Worm (Caenorhabditis elegans) whole organism, L4 larva: Measurements from ENCODE around the gene rpoa-12.

ENCODE experiments used
- F10B5.3 ChIP-seq: sonication (generic microtip); optimal IDR thresholded peaks from 2 replicates; lab custom pipeline; 2016; ENCODE audit warnings: mild to moderate bottlenecking, missing genetic modification characterization, missing compliant biosample characterization
- F37D6.2 ChIP-seq: sonication (generic microtip); optimal IDR thresholded peaks from 2 replicates; lab custom pipeline; 2016; ENCODE audit warnings: mild to moderate bottlenecking, missing genetic modification characterization, missing compliant biosample characterization
- F49E8.2 ChIP-seq: sonication (generic microtip); optimal IDR thresholded peaks from 2 replicates; lab custom pipeline; 2016; ENCODE audit warnings: missing compliant biosample characterization, mild to moderate bottlenecking, missing genetic modification characterization, borderline replicate concordance
- T26A8.4 ChIP-seq: fragments of 200-800 bp; sonication (Bioruptor generic); IDR thresholded peaks from 2 replicates; pipeline ENCODE4 v1.3.6; 2022; ENCODE audit warnings: missing genetic modification characterization, missing compliant biosample characterization
- ZK337.2 ChIP-seq: fragments of 200-800 bp; sonication (Bioruptor generic); IDR thresholded peaks from 2 replicates; pipeline ENCODE4 v1.3.6; 2022; ENCODE audit warnings: missing genetic modification reagents, missing genetic modification characterization, missing compliant biosample characterization
- aha-1 ChIP-seq: fragments of 150-350 bp; peaks from one replicate; lab custom pipeline; 2014; ENCODE audit warnings: missing biosample characterization, missing genetic modification characterization
- ama-1 ChIP-seq: fragments of 150-350 bp; optimal IDR thresholded peaks from 2 replicates; lab custom pipeline; 2014; ENCODE audit warnings: inconsistent platforms, mixed read lengths
- ceh-20 ChIP-seq: fragments of 200-800 bp; sonication (Bioruptor generic); IDR thresholded peaks from 2 replicates; pipeline ENCODE4 v1.3.6; 2022; ENCODE audit warnings: missing genetic modification reagents, missing genetic modification characterization, missing compliant biosample characterization
- ceh-32 ChIP-seq: sonication (generic microtip); optimal IDR thresholded peaks from 2 replicates; lab custom pipeline; 2016; ENCODE audit warnings: mild to moderate bottlenecking, missing genetic modification characterization, missing compliant biosample characterization; ENCODE audit not compliant: poor library complexity
- ceh-62 ChIP-seq: sonication (generic microtip); optimal IDR thresholded peaks from 2 replicates; lab custom pipeline; 2017; ENCODE audit warnings: missing biosample characterization, missing genetic modification characterization
- ceh-82 ChIP-seq: sonication (generic microtip); optimal IDR thresholded peaks from 2 replicates; lab custom pipeline; 2017; ENCODE audit warnings: missing biosample characterization, missing genetic modification characterization
- cey-2 ChIP-seq: sonication (generic microtip); optimal IDR thresholded peaks from 3 replicates; lab custom pipeline; 2017; ENCODE audit warnings: missing genetic modification characterization, mild to moderate bottlenecking, missing compliant biosample characterization, antibody characterized with exemption, borderline replicate concordance; ENCODE audit not compliant: insufficient read depth
- daf-16 ChIP-seq, 3 experiments: sonication (generic microtip); optimal IDR thresholded peaks; 2 replicates each; lab custom pipeline; 2016 to 2017; ENCODE audit warnings: missing genetic modification characterization in 3 of 3, missing genetic modification reagents in 3 of 3, mild to moderate bottlenecking in 2 of 3, missing compliant biosample characterization in 2 of 3, missing biosample characterization in 1 of 3, moderate library complexity in 1 of 3
- daf-19 ChIP-seq: fragments of 200-800 bp; sonication (Bioruptor generic); conservative IDR thresholded peaks from 2 replicates; pipeline ENCODE4 v1.3.6; 2022; ENCODE audit warnings: missing genetic modification characterization, missing compliant biosample characterization
- daf-8 ChIP-seq: fragments of 200-800 bp; sonication (Bioruptor generic); IDR thresholded peaks from 2 replicates; pipeline ENCODE4 v1.3.6; 2022; ENCODE audit warnings: missing genetic modification characterization, missing compliant biosample characterization
- dmd-6 ChIP-seq: fragments of 200-800 bp; sonication (Bioruptor generic); IDR thresholded peaks from 2 replicates; pipeline ENCODE4 v1.3.6; 2022; ENCODE audit warnings: missing genetic modification reagents, missing genetic modification characterization, missing compliant biosample characterization
- dmd-8 ChIP-seq: fragments of 200-800 bp; sonication (Bioruptor generic); IDR thresholded peaks from 2 replicates; pipeline ENCODE4 v1.3.6; 2022; ENCODE audit warnings: missing genetic modification characterization, missing compliant biosample characterization
- dpl-1 ChIP-seq: fragments of 150-350 bp; optimal IDR thresholded peaks from 2 replicates; lab custom pipeline; 2014; ENCODE audit warnings: missing biosample characterization, missing genetic modification reagents, missing genetic modification characterization
- gei-8 ChIP-seq: fragments of 200-800 bp; sonication (Bioruptor generic); optimal IDR thresholded peaks from 2 replicates; lab custom pipeline; 2018; ENCODE audit warnings: mild to moderate bottlenecking, missing genetic modification characterization, missing compliant biosample characterization
- hif-1 ChIP-seq, 2 experiments: sonication (generic microtip); optimal IDR thresholded peaks; 2 replicates each; lab custom pipeline; 2016 to 2017; ENCODE audit warnings: missing compliant biosample characterization in 2 of 2, missing genetic modification characterization in 2 of 2, missing genetic modification reagents in 2 of 2, missing genotype in 2 of 2, mild to moderate bottlenecking in 1 of 2
- hlh-11 ChIP-seq: fragments of 200-800 bp; sonication (Bioruptor generic); optimal IDR thresholded peaks from 2 replicates; lab custom pipeline; 2018; ENCODE audit warnings: mild to moderate bottlenecking, missing genetic modification characterization, missing compliant biosample characterization
- lin-15B ChIP-seq: fragments of 150-350 bp; sonication (generic microtip); optimal IDR thresholded peaks from 3 replicates; lab custom pipeline; 2014; ENCODE audit warnings: missing biosample characterization, missing genetic modification characterization
- lin-38 ChIP-seq: fragments of 200-800 bp; sonication (Bioruptor generic); IDR thresholded peaks from 2 replicates; pipeline ENCODE4 v1.3.6; 2022; ENCODE audit warnings: missing genetic modification reagents, missing genetic modification characterization, missing compliant biosample characterization
- lin-39 ChIP-seq: fragments of 150-350 bp; optimal IDR thresholded peaks from 2 replicates; lab custom pipeline; 2014; ENCODE audit warnings: missing biosample characterization, missing genetic modification reagents, missing genetic modification characterization
- lsy-2 ChIP-seq, 2 experiments: fragments of 150-350 bp in 1 of 2; sonication (generic microtip) in 1 of 2; optimal IDR thresholded peaks; 2 replicates each; lab custom pipeline; 2014 to 2017; ENCODE audit warnings: missing biosample characterization in 2 of 2, missing genetic modification characterization in 2 of 2
- mes-2 ChIP-seq: sonication (generic microtip); optimal IDR thresholded peaks from 2 replicates; lab custom pipeline; 2016; ENCODE audit warnings: missing genotype, mild to moderate bottlenecking, missing genetic modification characterization, missing compliant biosample characterization; ENCODE audit not compliant: poor library complexity, severe bottlenecking
- nhr-102 ChIP-seq: sonication (generic microtip); optimal IDR thresholded peaks from 2 replicates; lab custom pipeline; 2016; ENCODE audit warnings: mild to moderate bottlenecking, missing genetic modification characterization, moderate library complexity, missing compliant biosample characterization
- nhr-111 ChIP-seq: fragments of 200-800 bp; sonication (Bioruptor generic); optimal IDR thresholded peaks from 2 replicates; lab custom pipeline; 2018; ENCODE audit warnings: mild to moderate bottlenecking, missing genetic modification characterization, missing compliant biosample characterization
- nhr-25 ChIP-seq: sonication (generic microtip); optimal IDR thresholded peaks from 2 replicates; lab custom pipeline; 2017; ENCODE audit warnings: missing genetic modification characterization, mild to moderate bottlenecking, missing compliant biosample characterization, antibody characterized with exemption, moderate library complexity, borderline replicate concordance; ENCODE audit not compliant: insufficient read depth
- nhr-28 ChIP-seq: fragments of 150-350 bp; optimal IDR thresholded peaks from 2 replicates; lab custom pipeline; 2014; ENCODE audit warnings: missing biosample characterization, missing genetic modification characterization
- nhr-48 ChIP-seq: sonication (generic microtip); optimal IDR thresholded peaks from 2 replicates; lab custom pipeline; 2016; ENCODE audit warnings: mild to moderate bottlenecking, missing genetic modification characterization, missing compliant biosample characterization
- nhr-6 ChIP-seq: fragments of 150-350 bp; optimal IDR thresholded peaks from 2 replicates; lab custom pipeline; 2014; ENCODE audit warnings: missing biosample characterization, missing genetic modification characterization
- pha-4 ChIP-seq, 2 experiments: fragments of 150-350 bp in 1 of 2; fragments of 200-800 bp in 1 of 2; sonication (Bioruptor generic) in 1 of 2; IDR thresholded peaks in 1 of 2; optimal IDR thresholded peaks in 1 of 2; 2 replicates each; pipeline versions ENCODE4 v1.3.6 to Lab custom; 2014 to 2022; ENCODE audit warnings: missing genetic modification characterization in 2 of 2, missing genetic modification reagents in 2 of 2, missing biosample characterization in 1 of 2, missing compliant biosample characterization in 1 of 2
- pqm-1 ChIP-seq: sonication (generic microtip); optimal IDR thresholded peaks from 2 replicates; lab custom pipeline; 2017; ENCODE audit warnings: missing biosample characterization, missing genetic modification characterization
- rbr-2 ChIP-seq: sonication (generic microtip); optimal IDR thresholded peaks from 2 replicates; lab custom pipeline; 2016; ENCODE audit warnings: missing genotype, missing genetic modification characterization, missing compliant biosample characterization
- spr-1 ChIP-seq: sonication (generic microtip); optimal IDR thresholded peaks from 2 replicates; lab custom pipeline; 2016; ENCODE audit warnings: mild to moderate bottlenecking, missing genetic modification characterization, missing compliant biosample characterization
- unc-130 ChIP-seq: sonication (generic microtip); optimal IDR thresholded peaks from 2 replicates; lab custom pipeline; 2016; ENCODE audit warnings: missing genetic modification reagents, missing genetic modification characterization, missing compliant biosample characterization
- unc-62 ChIP-seq, 3 experiments: fragments of 150-350 bp in 1 of 3; sonication (generic microtip); optimal IDR thresholded peaks in 2 of 3; peaks in 1 of 3; 1 replicate in 1 of 3; 2 replicates in 2 of 3; lab custom pipeline; 2014 to 2017; ENCODE audit warnings: missing biosample characterization in 3 of 3, missing genetic modification characterization in 3 of 3, missing genetic modification reagents in 3 of 3, missing genotype in 1 of 3
- zfp-3 ChIP-seq: fragments of 200-800 bp; sonication (Bioruptor generic); conservative IDR thresholded peaks from 2 replicates; pipeline ENCODE4 v1.3.6; 2022; ENCODE audit warnings: missing genetic modification reagents, missing genetic modification characterization, missing compliant biosample characterization
- zip-2 ChIP-seq: fragments of 150-350 bp; optimal IDR thresholded peaks from 2 replicates; lab custom pipeline; 2014; ENCODE audit warnings: missing biosample characterization, missing genetic modification characterization
- ztf-11 ChIP-seq: fragments of 150-350 bp; optimal IDR thresholded peaks from 2 replicates; lab custom pipeline; 2014; ENCODE audit warnings: missing biosample characterization, missing genetic modification characterization

The rpoa-12 gene

DNA sequence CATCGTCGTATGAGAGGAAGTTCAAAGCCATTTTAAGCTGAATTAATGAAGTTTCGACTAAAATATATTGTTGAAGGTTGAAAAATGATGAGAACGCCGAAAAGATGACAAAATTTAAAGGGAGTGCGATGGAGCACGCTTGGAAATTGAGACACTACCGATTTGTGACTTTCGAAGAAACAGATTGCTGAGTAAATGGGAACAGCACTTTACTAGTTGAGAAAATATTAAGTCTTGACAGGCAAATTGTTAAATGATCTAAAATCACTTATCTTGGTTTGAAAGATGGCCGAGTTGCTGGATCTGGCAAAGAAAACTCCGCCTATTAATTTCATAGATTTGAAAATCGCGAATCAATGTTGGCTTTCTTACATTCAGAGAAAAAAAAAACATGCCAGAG, at the start of gene rpoa-12:
rpoa-12 (minus strand) TSS at position 37 of the 400 bp plus-strand sequence.
- TF ChIP-seq F37D6.2 (tag; lab: Kevin White, UChicago) (peak; percentile 23), pha-4 (GFP tag; IDR thresholded peaks at IDR 0.05; lab: Robert Waterston, UW) (no peak), pha-4 (tag; optimal IDR thresholded peaks at IDR 0.05; lab: Kevin White, UChicago) (no peak), lsy-2 (tag; optimal IDR thresholded peaks at IDR 0.05; lab: Kevin White, UChicago) (peak in 1 of 2 experiments; percentile 42), lin-38 (GFP tag; lab: Robert Waterston, UW) (peak; percentile 68), ama-1 (lab: Kevin White, UChicago) (no peak), mes-2 (tag; lab: Kevin White, UChicago) (peak; percentile 77), zfp-3 (GFP tag; lab: Robert Waterston, UW) (no peak), ztf-11 (no peak), T26A8.4 (no peak), dmd-6 (no peak), hif-1 (tag; optimal IDR thresholded peaks at IDR 0.05; lab: Kevin White, UChicago) (peak in 1 of 2 experiments; percentile 74), unc-130 (GFP tag; lab: Kevin White, UChicago) (peak; percentile 47), nhr-6 (peak; percentile 64), daf-16 (GFP tag; optimal IDR thresholded peaks at IDR 0.05; lab: Kevin White, UChicago) (no peak), daf-16 (tag; optimal IDR thresholded peaks at IDR 0.05; lab: Kevin White, UChicago) (peak; percentile 17), lin-15B (tag; lab: Kevin White, UChicago) (no peak), rbr-2 (tag; lab: Kevin White, UChicago) (peak; percentile 21), ceh-82 (tag; lab: Kevin White, UChicago) (no peak), nhr-25 (tag; lab: Kevin White, UChicago) (peak; percentile 16), nhr-111 (GFP tag; lab: Kevin White, UChicago) (no peak), dmd-8 (no peak), dpl-1 (GFP tag; lab: Kevin White, UChicago) (peak; percentile 28)

DNA sequence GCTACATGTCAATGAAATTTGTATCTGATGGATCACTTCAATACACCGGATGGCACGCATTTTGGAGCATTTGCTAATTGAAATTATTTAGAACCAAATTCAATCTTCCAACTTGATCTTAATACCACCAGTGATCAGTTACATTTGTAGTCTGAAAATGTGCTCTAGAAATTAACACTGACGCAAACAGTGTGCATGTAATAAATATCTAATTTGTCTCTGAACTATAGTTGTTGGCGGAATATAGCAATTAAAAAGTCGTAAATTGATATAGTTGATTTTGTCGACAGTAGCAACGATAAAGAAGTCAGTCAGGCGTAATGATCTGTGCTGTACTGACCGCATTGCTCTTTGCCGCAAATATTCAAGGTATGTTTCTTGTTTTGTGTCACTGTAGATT, 49.1 kb upstream of the rpoa-12 start, which contains the start of gene clec-227:
clec-227 (plus strand) TSS at position 301 of the 400 bp plus-strand sequence.
- TF ChIP-seq nhr-28 = peak; percentile 37
- TF ChIP-seq ceh-32 (tag; lab: Kevin White, UChicago) = no peak

DNA sequence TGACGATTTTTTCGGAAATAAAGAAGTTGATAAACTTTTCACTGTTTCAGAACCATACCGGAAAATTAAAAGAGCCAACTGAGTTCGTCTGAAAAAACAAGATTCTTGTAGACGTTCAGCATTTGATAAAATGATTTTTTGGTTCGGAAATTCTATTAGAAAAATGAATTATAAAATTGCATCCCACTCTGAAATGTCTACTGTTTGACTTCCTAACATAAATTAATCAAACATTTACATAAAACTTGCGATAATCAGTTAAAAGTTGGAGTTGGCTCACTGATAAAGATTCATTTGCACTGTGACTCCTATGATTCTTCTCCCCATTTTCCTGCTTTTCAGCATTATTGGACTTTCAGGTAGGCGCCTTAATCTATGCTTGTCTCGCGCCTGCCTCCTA, 45.8 kb upstream of the rpoa-12 start, which contains the start of gene clec-57:
clec-57 (plus strand) TSS at position 301 of the 400 bp plus-strand sequence.
- peak in 1 of 2 experiments; percentile 88 for TF ChIP-seq unc-62 (GFP tag; optimal IDR thresholded peaks at IDR 0.05 in 1 of 2; lab: Kevin White, UChicago)
- no peak for TF ChIP-seq unc-62 (tag; optimal IDR thresholded peaks at IDR 0.05; lab: Kevin White, UChicago)
- no peak for TF ChIP-seq ceh-62

DNA sequence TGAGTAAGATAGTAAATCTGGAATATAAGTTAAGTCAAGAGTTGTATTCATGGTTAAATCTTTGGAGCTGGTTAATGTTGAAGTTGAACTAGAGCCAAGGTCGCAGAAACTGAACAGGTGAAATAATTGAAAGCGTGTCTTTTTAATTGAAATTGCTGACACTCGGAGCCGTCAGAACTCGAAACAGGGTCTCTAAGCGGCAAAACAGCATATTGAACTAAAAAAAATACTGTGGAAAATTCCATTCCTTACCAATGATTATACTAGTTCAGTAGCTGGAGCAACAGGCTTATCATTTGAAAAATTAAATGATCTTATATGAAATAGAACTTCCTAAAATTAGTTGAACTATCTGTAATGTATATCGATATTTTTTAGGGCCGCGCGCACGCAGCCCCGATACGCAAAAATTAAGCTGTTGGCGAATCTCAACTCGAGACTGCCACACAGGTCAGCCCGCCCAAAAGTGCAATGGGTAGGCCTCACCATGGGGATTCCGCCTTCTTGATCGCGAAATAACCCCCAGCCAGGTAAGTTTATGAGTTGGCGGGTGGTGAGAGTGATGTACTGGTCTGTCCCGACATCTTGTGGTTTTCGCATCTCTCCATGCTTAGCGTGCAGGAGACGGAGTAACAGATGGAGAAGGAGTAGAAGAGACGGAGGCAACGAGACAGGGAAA, 45.2 kb upstream of the rpoa-12 start, which contains the start of gene srz-97:
srz-97 (minus strand) TSS at position 51 of the 679 bp plus-strand sequence.
- TF ChIP-seq spr-1 (tag; lab: Kevin White, UChicago) (peak; percentile 42), daf-8 (no peak), rbr-2 (tag; lab: Kevin White, UChicago) (peak; percentile 35), aha-1 (peak; percentile 82), ceh-20 (0 out of 2 replicates have a peak, but pooled peaks have one; percentile 31), nhr-25 (tag; lab: Kevin White, UChicago) (peak; percentile 21), dmd-8 (0 out of 2 replicates have a peak, but pooled peaks have one; percentile 64), hlh-11 (tag; lab: Kevin White, UChicago) (peak; percentile 77), daf-19 (0 out of 2 replicates have a peak, but pooled peaks have one; percentile 29), T26A8.4 (peak; percentile 86), nhr-48 (tag; lab: Kevin White, UChicago) (peak; percentile 56), nhr-102 (tag; lab: Kevin White, UChicago) (peak; percentile 80), cey-2 (tag; lab: Kevin White, UChicago) (no peak), unc-62 (GFP tag; optimal IDR thresholded peaks at IDR 0.05 in 1 of 2; lab: Kevin White, UChicago) (peak in 1 of 2 experiments; percentile 24), unc-62 (tag; optimal IDR thresholded peaks at IDR 0.05; lab: Kevin White, UChicago) (no peak), F49E8.2 (tag; lab: Kevin White, UChicago) (peak; percentile 65), F10B5.3 (peak; percentile 37), ZK337.2 (GFP tag; lab: Robert Waterston, UW) (0 out of 2 replicates have a peak, but pooled peaks have one; percentile 17), zip-2 (no peak), pqm-1 (tag; lab: Kevin White, UChicago) (no peak), gei-8 (GFP tag; lab: Kevin White, UChicago) (no peak), lin-39 (tag; lab: Kevin White, UChicago) (no peak)
